Worm (Caenorhabditis elegans) whole organism, L4 larva: ENCODE measurements around the gene C29E4.9.

Source experiments
- F44E2.7 ChIP-seq: fragments of 200-800 bp; sonication (Bioruptor generic); IDR thresholded peaks from 2 replicates; pipeline ENCODE4 v2.1.2; 2022; ENCODE audit warnings: missing genetic modification characterization, missing compliant biosample characterization
- ceh-82 ChIP-seq: sonication (generic microtip); optimal IDR thresholded peaks from 2 replicates; lab custom pipeline; 2017; ENCODE audit warnings: missing biosample characterization, missing genetic modification characterization
- ctbp-1 ChIP-seq: fragments of 200-800 bp; sonication (Bioruptor generic); IDR thresholded peaks from 2 replicates; pipeline ENCODE4 v1.3.6; 2022; ENCODE audit warnings: missing genetic modification reagents, missing genetic modification characterization, missing compliant biosample characterization
- egl-27 ChIP-seq: sonication (generic microtip); optimal IDR thresholded peaks from 3 replicates; lab custom pipeline; 2017; ENCODE audit warnings: missing biosample characterization, missing genetic modification reagents, missing genetic modification characterization
- jun-1 ChIP-seq: fragments of 150-350 bp; optimal IDR thresholded peaks from 2 replicates; lab custom pipeline; 2014; ENCODE audit warnings: missing biosample characterization, missing genetic modification reagents, missing genetic modification characterization
- mdt-29 ChIP-seq: fragments of 200-800 bp; sonication (Bioruptor generic); IDR thresholded peaks from 2 replicates; pipeline ENCODE4 v1.3.6; 2022; ENCODE audit warnings: missing genetic modification reagents, missing genetic modification characterization, missing compliant biosample characterization
- unc-62 ChIP-seq, 3 experiments: fragments of 150-350 bp in 1 of 3; sonication (generic microtip); optimal IDR thresholded peaks in 2 of 3; peaks in 1 of 3; 1 replicate in 1 of 3; 2 replicates in 2 of 3; lab custom pipeline; 2014 to 2017; ENCODE audit warnings: missing biosample characterization in 3 of 3, missing genetic modification characterization in 3 of 3, missing genetic modification reagents in 3 of 3, missing genotype in 1 of 3
- zag-1 ChIP-seq: fragments of 150-350 bp; optimal IDR thresholded peaks from 2 replicates; lab custom pipeline; 2014; ENCODE audit warnings: missing biosample characterization, missing genetic modification characterization

DNA sequence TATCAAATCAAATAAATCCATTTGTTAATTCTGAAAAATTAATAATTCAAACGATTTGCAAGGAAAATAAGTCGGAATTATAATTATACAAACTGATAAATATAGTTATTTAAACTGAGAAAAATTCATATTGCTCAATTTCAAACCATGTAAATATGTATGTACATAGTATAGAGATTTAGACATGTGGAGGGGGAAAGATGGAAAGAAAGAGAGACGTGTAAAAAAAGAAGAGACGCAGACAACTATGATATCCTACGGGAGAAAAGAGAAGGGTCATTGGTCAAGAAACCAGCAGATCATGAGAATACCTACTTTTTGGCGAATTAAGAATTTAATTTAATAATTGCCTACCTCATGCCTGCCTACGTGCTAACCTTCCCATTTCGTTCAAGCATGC, 1.2 kb upstream of the C29E4.9 start, which contains the start of gene C29E4.11:
- TF ChIP-seq unc-62 (GFP tag; optimal IDR thresholded peaks at IDR 0.05 in 1 of 2; lab: Kevin White, UChicago), result no peak
- TF ChIP-seq unc-62 (tag; optimal IDR thresholded peaks at IDR 0.05; lab: Kevin White, UChicago), result no peak
- no peak for TF ChIP-seq egl-27 (tag; lab: Kevin White, UChicago)
- TF ChIP-seq F44E2.7 (GFP tag; lab: Robert Waterston, UW), result no peak
- TF ChIP-seq jun-1 (tag; lab: Kevin White, UChicago), result no peak
- TF ChIP-seq mdt-29 (GFP tag; lab: Robert Waterston, UW), result no peak
- TF ChIP-seq zag-1 (tag; lab: Kevin White, UChicago), result no peak
- TF ChIP-seq ceh-82 (tag; lab: Kevin White, UChicago), result no peak
- no peak for TF ChIP-seq ctbp-1 (GFP tag; lab: Robert Waterston, UW)
